Worm (Caenorhabditis elegans): ENCODE measurements around the gene F29B9.11.

DNA sequence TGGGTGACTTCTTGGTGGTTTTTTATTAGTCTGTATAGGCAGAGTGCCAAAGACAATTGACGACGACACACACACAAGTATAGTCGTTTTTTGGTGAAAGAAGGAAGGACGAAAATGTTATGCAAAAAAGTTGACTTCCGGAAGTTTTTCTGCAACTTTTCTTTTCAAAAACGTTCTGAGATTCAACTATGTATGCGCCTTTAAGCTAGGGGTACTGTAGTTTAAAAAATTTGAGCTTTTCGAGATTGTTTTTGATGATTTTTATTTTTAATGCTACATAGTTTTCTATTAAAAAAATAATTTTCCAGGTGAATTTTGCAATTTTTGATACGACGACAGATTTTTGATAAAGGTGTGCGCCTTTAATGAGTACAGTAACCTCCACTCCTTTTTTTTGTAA lies 7.8 kb upstream of the F29B9.11 start:
- no peak for TF ChIP-seq unc-39 (tag; optimal IDR thresholded peaks at IDR 0.05)
- no peak for TF ChIP-seq egl-5 (tag; optimal IDR thresholded peaks at IDR 0.05)
- TF ChIP-seq snpc-4 (tag; optimal IDR thresholded peaks at IDR 0.05) = no peak
- TF ChIP-seq fos-1 (tag; optimal IDR thresholded peaks at IDR 0.05) = no peak
- no peak for TF ChIP-seq elt-2 (tag; optimal IDR thresholded peaks at IDR 0.05)
- no peak for TF ChIP-seq tbx-2 (tag; optimal IDR thresholded peaks at IDR 0.05)
- no peak for TF ChIP-seq sea-2 (GFP tag; optimal IDR thresholded peaks at IDR 0.05)
- TF ChIP-seq mdl-1 (tag; optimal IDR thresholded peaks at IDR 0.05) = no peak
- no peak for TF ChIP-seq R02D3.7 (tag; optimal IDR thresholded peaks at IDR 0.05)

Measured in whole organism, L3 larva.